Worm (Caenorhabditis elegans) whole organism, L4 larva: ENCODE data around the gene F12A10.8.

Experiments
- aly-2 ChIP-seq: sonication (generic microtip); optimal IDR thresholded peaks from 2 replicates; lab custom pipeline; 2018; ENCODE audit warnings: missing biosample characterization, missing genetic modification characterization
- duxl-1 ChIP-seq: sonication (generic microtip); optimal IDR thresholded peaks from 2 replicates; lab custom pipeline; 2016; ENCODE audit warnings: mild to moderate bottlenecking, missing genetic modification characterization, moderate library complexity, missing compliant biosample characterization; ENCODE audit not compliant: poor library complexity
- fos-1 ChIP-seq: fragments of 150-350 bp; optimal IDR thresholded peaks from 2 replicates; lab custom pipeline; 2014; ENCODE audit warnings: missing biosample characterization, missing genetic modification characterization
- gei-8 ChIP-seq: fragments of 200-800 bp; sonication (Bioruptor generic); optimal IDR thresholded peaks from 2 replicates; lab custom pipeline; 2018; ENCODE audit warnings: mild to moderate bottlenecking, missing genetic modification characterization, missing compliant biosample characterization
- lin-13 ChIP-seq: fragments of 150-350 bp; optimal IDR thresholded peaks from 2 replicates; lab custom pipeline; 2014; ENCODE audit warnings: missing biosample characterization, missing genetic modification reagents, missing genetic modification characterization
- nhr-10 ChIP-seq: fragments of 150-350 bp; optimal IDR thresholded peaks from 2 replicates; lab custom pipeline; 2014; ENCODE audit warnings: missing biosample characterization, missing genetic modification characterization
- nhr-28 ChIP-seq: fragments of 150-350 bp; optimal IDR thresholded peaks from 2 replicates; lab custom pipeline; 2014; ENCODE audit warnings: missing biosample characterization, missing genetic modification characterization
- nhr-41 ChIP-seq: fragments of 200-800 bp; sonication (Bioruptor generic); IDR thresholded peaks from 2 replicates; pipeline ENCODE4 v1.3.6; 2022; ENCODE audit warnings: missing genetic modification reagents, missing genetic modification characterization, missing compliant biosample characterization
- php-3 ChIP-seq: fragments of 200-800 bp; sonication (Bioruptor generic); IDR thresholded peaks from 2 replicates; pipeline ENCODE4 v1.3.6; 2022; ENCODE audit warnings: missing genetic modification reagents, missing genetic modification characterization, missing compliant biosample characterization
- zip-11 ChIP-seq: fragments of 200-800 bp; sonication (Bioruptor generic); IDR thresholded peaks from 2 replicates; pipeline ENCODE4 v1.3.6; 2022; ENCODE audit warnings: missing genetic modification characterization, missing compliant biosample characterization

ce11 chrII:5515542-5515941 is 14.7 kb upstream of the F12A10.8 start, which contains the start of gene ZK177.3:
- TF ChIP-seq php-3 (no peak), lin-13 (GFP tag; lab: Kevin White, UChicago) (no peak), gei-8 (GFP tag; lab: Kevin White, UChicago) (no peak), duxl-1 (tag; lab: Kevin White, UChicago) (no peak), nhr-41 (no peak), aly-2 (no peak), nhr-10 (tag; lab: Kevin White, UChicago) (no peak), zip-11 (GFP tag; lab: Robert Waterston, UW) (no peak), nhr-28 (tag; lab: Kevin White, UChicago) (no peak), fos-1 (tag; lab: Kevin White, UChicago) (no peak)
